Worm (Caenorhabditis elegans): ENCODE data around the gene mstr-2.

Gene mstr-2

DNA sequence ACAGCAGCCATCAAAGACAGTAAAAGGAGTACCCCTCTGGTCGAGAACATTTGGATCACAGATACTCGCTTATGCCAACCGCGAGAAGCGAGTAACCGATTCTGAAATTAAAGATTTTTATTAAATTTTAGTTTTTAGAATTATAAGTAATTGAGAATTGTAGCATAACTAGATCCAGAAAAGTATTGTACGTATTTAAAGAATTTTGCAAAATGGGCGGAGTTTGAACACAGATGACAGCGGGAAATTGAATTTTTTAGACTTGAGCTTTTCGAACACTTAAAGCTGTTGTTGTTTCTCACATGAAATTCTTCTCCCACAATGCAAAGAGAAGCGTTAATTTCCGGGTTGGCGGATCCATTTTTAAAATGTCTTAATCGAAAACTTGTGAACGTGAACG, 8.6 kb downstream of the mstr-2 start, which contains the start of gene ins-17:
ins-17 (minus strand) TSS at position 101 of the 400 bp plus-strand sequence.
- TF ChIP-seq klf-2 (GFP tag; conservative IDR thresholded peaks at IDR 0.05) = no peak
- no peak for TF ChIP-seq ztf-23 (GFP tag; IDR thresholded peaks at IDR 0.05)
- no peak for TF ChIP-seq flt-1 (GFP tag; IDR thresholded peaks at IDR 0.05)

DNA sequence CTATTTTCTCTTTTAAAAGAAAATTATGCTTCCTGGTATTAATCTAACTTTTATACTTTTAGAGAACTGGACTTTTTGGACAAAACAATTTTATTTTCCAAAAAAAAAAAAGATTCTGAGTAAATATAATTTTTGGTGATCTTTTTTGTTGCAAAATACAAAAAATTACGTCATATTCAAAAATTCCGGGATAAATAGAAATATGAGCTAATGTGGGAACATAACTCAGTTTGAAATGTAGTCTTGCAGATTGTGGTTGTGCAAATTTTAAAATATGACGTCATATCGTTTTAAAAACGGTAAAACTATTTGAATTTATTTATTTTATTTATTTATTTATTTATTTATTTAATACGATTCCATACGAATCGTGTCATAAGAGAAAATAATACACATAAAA, 12.9 kb downstream of the mstr-2 start:
- no peak for TF ChIP-seq flt-1 (GFP tag; IDR thresholded peaks at IDR 0.05)
- TF ChIP-seq ztf-23 (GFP tag; IDR thresholded peaks at IDR 0.05) = no peak
- TF ChIP-seq cog-1 (tag; optimal IDR thresholded peaks at IDR 0.05) = no peak
- no peak for TF ChIP-seq tab-1 (GFP tag; IDR thresholded peaks at IDR 0.05)
- TF ChIP-seq klf-2 (GFP tag; conservative IDR thresholded peaks at IDR 0.05) = no peak
- TF ChIP-seq ref-1 (GFP tag; conservative IDR thresholded peaks at IDR 0.05) = no peak
- no peak for TF ChIP-seq T22C8.4 (GFP tag; IDR thresholded peaks at IDR 0.05)
- TF ChIP-seq med-1 (GFP tag; optimal IDR thresholded peaks at IDR 0.05; ENCODE audit: insufficient read depth) = no peak
- no peak for TF ChIP-seq ztf-29 (GFP tag; IDR thresholded peaks at IDR 0.05)

DNA sequence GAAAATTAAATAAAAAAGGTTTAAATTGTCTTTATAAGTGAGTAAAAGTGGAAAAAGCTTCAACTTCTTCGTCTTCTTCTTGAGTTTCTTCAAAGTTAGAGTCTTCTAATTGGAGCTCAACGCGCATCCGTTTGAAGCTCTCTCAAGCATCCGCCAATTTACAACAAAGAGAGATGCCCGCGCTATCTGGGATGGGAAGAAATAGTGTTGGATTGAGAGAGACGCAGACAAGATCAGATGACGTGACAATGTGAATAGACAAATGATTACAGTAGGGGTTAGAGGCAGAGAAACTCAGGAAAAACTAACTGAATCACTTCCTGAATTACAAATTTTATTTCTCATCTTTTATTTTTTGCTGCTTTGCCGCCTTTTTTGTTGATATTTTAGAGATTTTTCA, 14.1 kb downstream of the mstr-2 start:
- TF ChIP-seq T22C8.4 (GFP tag; IDR thresholded peaks at IDR 0.05) (no peak), klf-2 (GFP tag; conservative IDR thresholded peaks at IDR 0.05) (no peak), ztf-29 (GFP tag; IDR thresholded peaks at IDR 0.05) (no peak), ref-1 (GFP tag; conservative IDR thresholded peaks at IDR 0.05) (no peak), ztf-23 (GFP tag; IDR thresholded peaks at IDR 0.05) (no peak)

DNA sequence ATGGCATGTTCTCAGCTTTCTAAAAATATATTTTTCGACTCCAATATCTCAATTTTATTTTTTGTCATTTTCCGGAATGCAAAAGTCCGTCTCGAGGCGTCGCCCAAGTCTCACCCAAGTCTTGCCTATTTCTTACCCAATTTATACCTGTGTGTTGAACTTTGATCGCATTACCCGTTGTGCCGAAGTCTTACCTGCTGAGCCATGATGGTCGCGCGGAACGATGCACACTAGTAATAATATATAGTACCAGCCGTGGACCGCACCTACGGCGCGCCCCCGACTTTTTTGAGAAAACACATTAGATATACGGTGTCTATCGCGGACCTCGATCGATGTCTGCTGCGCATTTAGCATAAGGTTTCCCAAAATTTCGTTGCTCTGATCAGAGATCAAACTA, 15.5 kb downstream of the mstr-2 start:
- peak; percentile 31; the same call in 1 of the 2 replicates for TF ChIP-seq flt-1 (GFP tag; IDR thresholded peaks at IDR 0.05)

DNA sequence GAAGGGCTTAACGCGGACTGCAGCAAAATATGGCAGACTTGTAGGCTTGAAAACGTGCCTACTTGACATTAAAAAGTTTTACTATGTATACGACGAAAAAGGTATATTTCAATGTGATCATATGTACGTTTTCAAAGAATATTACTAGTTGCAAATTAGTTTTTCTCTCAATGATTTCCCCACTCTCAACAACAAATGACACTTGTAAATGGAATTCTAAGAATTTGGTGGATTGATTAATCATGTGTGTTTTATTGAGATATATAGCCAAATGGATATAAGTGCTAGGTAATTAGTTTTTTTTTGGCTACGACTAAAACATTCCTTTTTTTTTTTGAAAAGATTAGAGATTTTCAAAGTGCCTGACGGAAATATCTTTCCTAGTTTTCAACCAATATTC, 18.4 kb downstream of the mstr-2 start:
- TF ChIP-seq T22C8.4 (GFP tag; IDR thresholded peaks at IDR 0.05) (no peak), tab-1 (GFP tag; IDR thresholded peaks at IDR 0.05) (no peak), klf-2 (GFP tag; conservative IDR thresholded peaks at IDR 0.05) (no peak), ztf-29 (GFP tag; IDR thresholded peaks at IDR 0.05) (no peak), ztf-23 (GFP tag; IDR thresholded peaks at IDR 0.05) (no peak), flt-1 (GFP tag; IDR thresholded peaks at IDR 0.05) (no peak), cog-1 (tag; optimal IDR thresholded peaks at IDR 0.05) (no peak), ref-1 (GFP tag; conservative IDR thresholded peaks at IDR 0.05) (no peak), med-1 (GFP tag; optimal IDR thresholded peaks at IDR 0.05; ENCODE audit: insufficient read depth) (no peak)

DNA sequence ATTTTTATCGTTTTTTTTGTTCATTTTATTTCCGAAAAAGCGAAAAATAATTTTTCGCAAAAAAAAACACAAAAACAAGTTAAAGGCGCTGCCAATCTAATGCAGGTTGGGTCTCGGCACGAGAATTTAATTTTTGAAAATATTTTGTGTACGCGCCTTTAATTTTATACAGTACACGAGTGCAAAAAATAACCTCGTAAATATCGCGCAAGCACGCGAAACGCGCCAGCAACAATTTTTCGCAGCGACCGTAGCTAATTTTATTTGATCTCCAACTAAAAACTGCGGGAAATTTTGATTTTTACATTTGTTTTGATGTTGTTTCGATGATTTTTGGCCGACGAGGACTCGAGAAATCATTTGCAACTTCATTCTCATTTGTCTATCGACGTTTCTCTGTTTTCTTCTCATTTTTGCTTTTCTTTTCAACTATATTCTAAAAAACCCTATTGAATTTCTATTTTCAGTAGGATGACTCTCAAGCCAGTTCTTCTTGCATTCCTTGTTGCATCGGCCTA, 20.0 kb downstream of the mstr-2 start, which contains the start of gene cpg-1:
cpg-1 (plus strand) TSS at position 468 of the 518 bp plus-strand sequence.
- no peak for TF ChIP-seq ref-1 (GFP tag; conservative IDR thresholded peaks at IDR 0.05)
- no peak for TF ChIP-seq med-1 (GFP tag; optimal IDR thresholded peaks at IDR 0.05; ENCODE audit: insufficient read depth)
- no peak for TF ChIP-seq T22C8.4 (GFP tag; IDR thresholded peaks at IDR 0.05)
- no peak for TF ChIP-seq cog-1 (tag; optimal IDR thresholded peaks at IDR 0.05)
- no peak for TF ChIP-seq klf-2 (GFP tag; conservative IDR thresholded peaks at IDR 0.05)
- TF ChIP-seq ztf-29 (GFP tag; IDR thresholded peaks at IDR 0.05) = no peak
- TF ChIP-seq flt-1 (GFP tag; IDR thresholded peaks at IDR 0.05) = no peak
- no peak for TF ChIP-seq ztf-23 (GFP tag; IDR thresholded peaks at IDR 0.05)
- TF ChIP-seq tab-1 (GFP tag; IDR thresholded peaks at IDR 0.05) = no peak

DNA sequence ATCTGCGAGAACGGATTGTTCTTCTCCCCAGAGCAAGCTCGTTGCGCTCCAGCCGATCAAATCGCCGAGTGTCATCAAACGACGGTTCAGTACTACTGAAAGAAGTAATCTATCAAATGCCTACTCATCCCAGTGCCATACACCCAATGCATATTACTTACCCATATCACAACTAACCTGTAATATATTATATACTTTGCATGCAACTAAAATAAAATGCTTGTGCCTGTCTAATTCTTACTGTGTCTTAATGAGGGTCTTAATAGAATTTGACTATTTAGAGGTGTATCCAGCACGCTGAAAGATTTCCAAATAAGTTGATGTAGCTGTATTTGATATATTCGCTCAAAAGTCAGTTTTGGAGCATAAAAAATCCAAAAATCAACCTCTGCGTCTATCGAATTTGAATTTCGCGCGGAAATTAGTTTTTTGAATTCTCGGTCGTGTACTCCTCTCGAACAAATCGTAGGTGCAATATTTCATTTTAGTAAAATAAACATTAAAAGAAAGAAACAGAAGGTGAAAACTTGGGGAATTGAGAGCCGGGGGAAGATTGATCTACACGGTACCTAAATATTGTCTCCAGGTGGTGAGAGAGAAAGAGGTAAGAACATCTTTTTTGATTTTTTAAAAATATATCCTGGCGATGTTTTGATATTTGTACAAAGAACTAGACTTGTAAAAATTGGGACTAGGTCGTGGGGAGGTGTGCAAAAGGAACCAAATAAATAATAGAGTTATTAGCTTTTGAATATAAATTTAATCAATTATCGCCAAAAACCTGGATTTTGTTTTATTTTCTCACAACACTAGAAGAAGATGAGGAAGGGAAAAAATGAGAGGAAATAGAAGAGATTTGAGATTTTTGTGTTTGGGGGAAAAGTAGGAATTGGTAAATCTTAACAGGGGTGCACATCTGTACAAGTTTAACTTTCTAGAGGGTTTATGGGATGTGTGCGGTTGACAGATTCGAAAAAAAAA, 22.5 kb downstream of the mstr-2 start:
- TF ChIP-seq ztf-23 (GFP tag; IDR thresholded peaks at IDR 0.05) = no peak
- no peak for TF ChIP-seq T22C8.4 (GFP tag; IDR thresholded peaks at IDR 0.05)

DNA sequence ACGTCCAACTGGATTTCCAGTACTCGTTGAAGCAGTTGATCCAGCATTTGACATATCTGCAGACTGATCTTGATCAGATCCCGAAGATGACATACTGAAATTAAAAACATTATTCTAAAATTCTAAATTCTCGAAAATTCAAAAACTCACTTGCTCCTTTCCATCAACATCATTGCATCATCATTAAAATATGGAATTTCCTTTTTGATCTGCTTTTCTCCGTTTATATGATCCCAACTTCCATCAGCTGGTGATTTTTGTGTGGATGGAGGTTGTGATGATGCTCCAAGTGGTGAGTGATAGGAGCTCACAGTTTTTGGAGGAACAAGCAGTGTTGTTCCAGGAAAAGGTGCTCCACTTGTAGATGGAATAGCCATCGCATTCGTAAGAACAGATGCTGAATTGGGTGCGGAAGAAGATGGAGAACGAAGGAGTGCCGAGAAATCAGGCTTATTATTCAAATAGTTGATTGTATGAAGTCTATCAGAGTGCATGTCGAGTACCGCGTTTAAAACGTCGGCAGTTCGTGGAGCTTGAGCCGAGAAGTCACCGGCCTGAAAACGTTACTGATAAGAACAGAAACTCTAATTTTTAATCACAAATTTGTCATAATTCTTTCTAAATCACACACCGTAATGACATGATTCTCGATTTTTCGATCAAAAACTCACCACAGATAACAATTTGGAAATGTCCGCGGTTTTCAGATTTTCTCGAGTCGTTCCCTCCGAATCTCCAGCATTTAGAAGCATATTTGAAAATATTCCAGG, 24.3 kb downstream of the mstr-2 start:
- no peak for TF ChIP-seq med-1 (GFP tag; optimal IDR thresholded peaks at IDR 0.05; ENCODE audit: insufficient read depth)
- TF ChIP-seq flt-1 (GFP tag; IDR thresholded peaks at IDR 0.05) = no peak
- TF ChIP-seq cog-1 (tag; optimal IDR thresholded peaks at IDR 0.05) = no peak
- no peak for TF ChIP-seq T22C8.4 (GFP tag; IDR thresholded peaks at IDR 0.05)
- no peak for TF ChIP-seq ztf-23 (GFP tag; IDR thresholded peaks at IDR 0.05)
- TF ChIP-seq tab-1 (GFP tag; IDR thresholded peaks at IDR 0.05) = no peak
- no peak for TF ChIP-seq ref-1 (GFP tag; conservative IDR thresholded peaks at IDR 0.05)
- TF ChIP-seq klf-2 (GFP tag; conservative IDR thresholded peaks at IDR 0.05) = no peak

DNA sequence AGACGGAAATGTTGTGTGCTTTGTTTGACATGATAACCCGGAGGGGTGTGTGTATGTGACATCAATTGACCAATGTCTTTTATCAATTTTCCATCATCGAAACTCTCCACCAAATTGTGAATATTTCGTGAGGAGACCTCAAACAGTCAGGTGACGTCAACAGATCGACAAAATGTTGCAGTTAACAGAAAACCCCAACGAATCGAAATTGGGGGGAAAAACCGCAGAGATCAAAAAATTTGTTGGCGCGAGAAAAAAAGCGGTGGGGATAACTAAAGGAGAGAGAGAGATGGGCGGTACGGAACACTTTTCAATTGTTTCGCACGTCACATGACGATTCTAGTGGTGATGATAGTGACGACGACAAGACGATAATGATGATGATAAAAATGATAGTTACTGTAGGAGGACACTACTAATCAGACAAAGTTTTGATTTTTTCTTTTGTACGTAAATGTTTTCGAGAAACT, 25.7 kb downstream of the mstr-2 start:
- TF ChIP-seq cog-1 (tag; optimal IDR thresholded peaks at IDR 0.05) (no peak), ztf-29 (GFP tag; IDR thresholded peaks at IDR 0.05) (no peak), klf-2 (GFP tag; conservative IDR thresholded peaks at IDR 0.05) (no peak), T22C8.4 (GFP tag; IDR thresholded peaks at IDR 0.05) (no peak), ref-1 (GFP tag; conservative IDR thresholded peaks at IDR 0.05) (no peak), ztf-23 (GFP tag; IDR thresholded peaks at IDR 0.05) (no peak), med-1 (GFP tag; optimal IDR thresholded peaks at IDR 0.05; ENCODE audit: insufficient read depth) (no peak), tab-1 (GFP tag; IDR thresholded peaks at IDR 0.05) (no peak), flt-1 (GFP tag; IDR thresholded peaks at IDR 0.05) (no peak)

Data from whole organism, midembryonic.